Worm (Caenorhabditis elegans): ENCODE data around the gene B0303.7.

B0303.7 gene

ce11 chrIII:8674980-8675485 is 18.4 kb upstream of the B0303.7 start, which contains the start of gene pgl-2:
Gene pgl-2 (minus strand): TSS chrIII:8675435.
- TF ChIP-seq lin-32 (GFP tag; optimal IDR thresholded peaks at IDR 0.05) (no peak), elt-3 (tag; optimal IDR thresholded peaks at IDR 0.05) (no peak), ceh-43 (GFP tag; optimal IDR thresholded peaks at IDR 0.05) (no peak), sem-2 (GFP tag; optimal IDR thresholded peaks at IDR 0.05) (no peak), flh-1 (GFP tag; optimal IDR thresholded peaks at IDR 0.05) (no peak), bed-3 (GFP tag; optimal IDR thresholded peaks at IDR 0.05) (no peak)

- TF ChIP-seq lin-13 (tag; optimal IDR thresholded peaks at IDR 0.05) (peak; percentile 22), ceh-83 (GFP tag; optimal IDR thresholded peaks at IDR 0.05) (peak; percentile 97), bed-3 (GFP tag; optimal IDR thresholded peaks at IDR 0.05) (peak; percentile 91), drap-1 (GFP tag; optimal IDR thresholded peaks at IDR 0.05) (peak; percentile 98), elt-1 (tag; optimal IDR thresholded peaks at IDR 0.05; ENCODE audit: borderline replicate concordance, insufficient read depth) (peak; percentile 61), nhr-237 (tag; optimal IDR thresholded peaks at IDR 0.05) (no peak), ham-2 (GFP tag; optimal IDR thresholded peaks at IDR 0.05) (peak; percentile 91), unc-39 (tag; optimal IDR thresholded peaks at IDR 0.05) (peak; percentile 33), ceh-39 (tag; optimal IDR thresholded peaks at IDR 0.05) (peak; percentile 43), elt-3 (tag; optimal IDR thresholded peaks at IDR 0.05) (peak; percentile 63), blmp-1 (tag; optimal IDR thresholded peaks at IDR 0.05) (peak; percentile 50), mab-5 (tag; optimal IDR thresholded peaks at IDR 0.05) (no peak), unc-62 (GFP tag; optimal IDR thresholded peaks at IDR 0.05) (peak; percentile 43), lsy-2 (tag; optimal IDR thresholded peaks at IDR 0.05) (peak; percentile 66), flh-1 (GFP tag; optimal IDR thresholded peaks at IDR 0.05) (peak; percentile 87), hlh-1 (tag; optimal IDR thresholded peaks at IDR 0.05) (peak; percentile 67), ces-1 (GFP tag; optimal IDR thresholded peaks at IDR 0.05) (peak; percentile 44), zip-8 (tag; optimal IDR thresholded peaks at IDR 0.05) (no peak), M03D4.4 (tag; optimal IDR thresholded peaks at IDR 0.05) (peak; percentile 96), nhr-28 (tag; optimal IDR thresholded peaks at IDR 0.05) (peak; percentile 79), mep-1 (tag; optimal IDR thresholded peaks at IDR 0.05) (peak; percentile 60), ceh-43 (GFP tag; optimal IDR thresholded peaks at IDR 0.05) (peak; percentile 93), nhr-2 (tag; optimal IDR thresholded peaks at IDR 0.05) (peak; percentile 20), snpc-4 (tag; optimal IDR thresholded peaks at IDR 0.05) (no peak), lin-32 (GFP tag; optimal IDR thresholded peaks at IDR 0.05) (peak; percentile 95), nhr-76 (tag; optimal IDR thresholded peaks at IDR 0.05) (no peak), pha-4 (tag; optimal IDR thresholded peaks at IDR 0.05) (peak; percentile 62), sptf-1 (tag; optimal IDR thresholded peaks at IDR 0.05) (peak; percentile 98), cnd-1 (tag; optimal IDR thresholded peaks at IDR 0.05) (peak; percentile 95), unc-120 (tag; optimal IDR thresholded peaks at IDR 0.05; ENCODE audit: poor library complexity, severe bottlenecking) (peak; percentile 90), sem-2 (GFP tag; optimal IDR thresholded peaks at IDR 0.05) (peak; percentile 94), tbx-8 (GFP tag; optimal IDR thresholded peaks at IDR 0.05) (peak; percentile 89), ztf-11 (tag; optimal IDR thresholded peaks at IDR 0.05) (peak; percentile 61), mls-2 (tag; optimal IDR thresholded peaks at IDR 0.05) (peak; percentile 98), nhr-12 (tag; optimal IDR thresholded peaks at IDR 0.05) (peak; percentile 22)
These were observed 15.1 kb upstream of the B0303.7 start for ce11 chrIII:8678371-8678770.

ce11 chrIII:8683679-8684263 is 9.7 kb upstream of the B0303.7 start, which contains the start of gene fli-1:
Gene fli-1 (minus strand): TSS chrIII:8683736.
- TF ChIP-seq unc-39 (tag; optimal IDR thresholded peaks at IDR 0.05), result no peak
- TF ChIP-seq elt-1 (tag; optimal IDR thresholded peaks at IDR 0.05; ENCODE audit: borderline replicate concordance, insufficient read depth), result no peak
- no peak for TF ChIP-seq elt-3 (tag; optimal IDR thresholded peaks at IDR 0.05)
- no peak for TF ChIP-seq blmp-1 (tag; optimal IDR thresholded peaks at IDR 0.05)
- TF ChIP-seq ces-1 (GFP tag; optimal IDR thresholded peaks at IDR 0.05), result no peak
- TF ChIP-seq sptf-1 (tag; optimal IDR thresholded peaks at IDR 0.05), result peak; percentile 51
- TF ChIP-seq bed-3 (GFP tag; optimal IDR thresholded peaks at IDR 0.05), result no peak
